Worm (Caenorhabditis elegans): ENCODE data around the gene K02E7.10.
"Not testable (repeated sequence)": the region's sequence is repeated elsewhere in the genome, so short reads cannot be mapped to it uniquely, and the experiment has no call there.

K02E7.10 gene

DNA sequence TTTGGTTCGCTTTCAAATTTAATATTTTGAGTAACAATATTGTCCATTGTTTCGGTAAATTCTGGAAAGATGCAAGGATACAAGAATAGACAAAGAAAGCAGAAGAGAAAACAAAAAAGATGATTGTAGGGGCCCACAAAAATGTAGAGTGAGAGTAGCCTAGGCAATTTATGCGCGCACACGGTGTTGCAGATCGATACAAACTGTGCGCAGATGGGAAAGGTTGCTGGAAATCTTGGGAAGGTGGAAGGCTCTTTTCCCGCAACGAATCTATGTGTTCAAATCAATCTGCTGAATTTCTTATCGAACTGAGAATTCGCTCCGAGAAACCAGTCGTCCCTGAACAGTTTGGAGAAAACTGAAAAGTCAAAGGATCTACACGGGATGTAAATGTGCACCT, 6.1 kb downstream of the K02E7.10 start, which contains the start of gene btb-10:
Gene btb-10, minus strand, starts transcription at position 101 of the 400 bp plus-strand sequence.
- not testable (repeated sequence) for TF ChIP-seq bed-3 (GFP tag; optimal IDR thresholded peaks at IDR 0.05); unc-62 (GFP tag; optimal IDR thresholded peaks at IDR 0.05); nhr-28 (tag; optimal IDR thresholded peaks at IDR 0.05)

DNA sequence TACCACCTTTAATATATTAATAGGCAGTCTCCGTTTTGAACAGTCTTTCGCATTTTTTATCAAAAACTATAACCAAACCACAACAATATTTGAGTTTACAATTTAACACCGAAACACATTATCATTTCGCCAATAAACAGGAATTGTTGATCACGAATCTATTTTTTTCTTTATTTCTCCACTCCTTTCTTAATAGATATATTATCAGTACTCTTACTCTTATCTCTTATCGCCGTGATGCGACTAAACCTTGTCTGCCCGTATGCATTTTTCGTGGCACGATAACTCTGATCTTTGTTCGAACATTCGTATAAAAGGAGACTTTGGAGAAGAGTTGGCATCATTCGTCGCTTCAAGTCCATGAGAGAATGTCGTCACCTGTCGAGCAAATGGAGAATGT, 10.0 kb downstream of the K02E7.10 start:
- TF ChIP-seq ztf-11 (tag; optimal IDR thresholded peaks at IDR 0.05) (no peak), nhr-2 (tag; optimal IDR thresholded peaks at IDR 0.05) (no peak), lin-13 (tag; optimal IDR thresholded peaks at IDR 0.05) (no peak), ceh-83 (GFP tag; optimal IDR thresholded peaks at IDR 0.05) (no peak), nhr-237 (tag; optimal IDR thresholded peaks at IDR 0.05) (no peak), mls-2 (tag; optimal IDR thresholded peaks at IDR 0.05) (no peak), elt-3 (tag; optimal IDR thresholded peaks at IDR 0.05) (no peak), zip-8 (tag; optimal IDR thresholded peaks at IDR 0.05) (no peak), flh-1 (GFP tag; optimal IDR thresholded peaks at IDR 0.05) (no peak)

DNA sequence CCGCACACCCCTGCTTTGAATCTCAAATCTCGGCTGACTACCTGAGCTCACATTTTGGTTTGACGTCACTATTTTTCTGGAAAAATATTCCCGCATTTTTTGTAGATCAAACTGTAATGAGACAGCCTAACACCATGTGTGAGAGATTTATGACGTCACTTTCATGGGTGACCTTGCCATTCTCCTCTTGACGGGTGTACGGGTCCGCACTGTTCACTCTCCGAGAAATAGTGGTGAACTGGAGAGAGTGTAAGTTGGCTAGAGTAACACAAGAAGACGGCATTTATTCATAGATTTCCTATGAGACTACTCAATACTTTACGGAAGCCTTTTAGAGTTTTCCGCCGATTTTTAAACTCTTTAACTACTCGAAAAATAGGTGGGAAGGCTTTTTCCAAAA, 12.1 kb downstream of the K02E7.10 start, which contains the start of gene K02E7.7:
Gene K02E7.7, plus strand, starts transcription at position 301 of the 400 bp plus-strand sequence.
- not testable (repeated sequence) for TF ChIP-seq elt-1 (tag; optimal IDR thresholded peaks at IDR 0.05; ENCODE audit: borderline replicate concordance, insufficient read depth); mls-2 (tag; optimal IDR thresholded peaks at IDR 0.05); ceh-39 (tag; optimal IDR thresholded peaks at IDR 0.05)

DNA sequence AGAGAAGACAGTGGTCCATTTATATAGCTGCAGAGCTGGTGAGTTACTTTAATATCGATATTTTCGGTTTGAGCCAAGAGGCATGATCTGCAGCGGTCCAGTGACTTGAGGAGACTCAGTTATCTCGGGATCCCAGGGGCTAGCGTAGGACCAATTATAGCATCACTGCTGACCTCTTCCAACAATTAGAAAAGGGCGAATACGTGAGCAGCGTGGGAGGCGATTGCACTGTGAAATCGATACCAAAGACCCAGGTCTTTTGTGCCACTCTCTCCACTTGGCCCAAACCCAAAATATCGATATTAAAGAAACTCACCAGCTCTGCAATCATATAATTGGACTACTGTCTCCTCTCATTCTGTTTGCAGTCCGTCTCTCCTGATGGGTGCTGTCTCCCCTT, 17.0 kb downstream of the K02E7.10 start, which contains the start of gene fbxb-40:
Gene fbxb-40, minus strand, starts transcription at position 101 of the 400 bp plus-strand sequence.
- TF ChIP-seq drap-1 (GFP tag; optimal IDR thresholded peaks at IDR 0.05) (no peak), zip-8 (tag; optimal IDR thresholded peaks at IDR 0.05) (no peak), hlh-1 (tag; optimal IDR thresholded peaks at IDR 0.05) (no peak), cnd-1 (tag; optimal IDR thresholded peaks at IDR 0.05) (no peak), unc-62 (GFP tag; optimal IDR thresholded peaks at IDR 0.05) (no peak)

DNA sequence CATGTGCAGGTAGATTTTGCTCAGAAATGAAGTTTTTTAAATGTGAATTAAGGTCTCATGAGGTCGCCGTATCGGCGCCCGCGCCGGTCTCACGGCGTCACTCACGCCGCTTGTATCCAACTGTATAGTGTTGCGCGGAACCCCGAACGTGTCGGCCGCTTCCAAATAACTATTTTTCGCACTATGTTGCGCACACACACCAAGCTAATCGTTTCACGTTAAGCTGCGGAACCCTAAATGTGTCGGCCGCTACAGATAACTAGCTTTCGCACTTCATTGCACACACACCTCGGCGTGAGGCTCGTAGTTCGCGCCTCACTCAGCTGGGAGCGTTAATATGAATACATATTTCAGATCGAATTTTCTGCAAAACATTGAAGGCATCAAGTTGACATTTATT, 19.9 kb downstream of the K02E7.10 start:
- TF ChIP-seq nhr-28 (tag; optimal IDR thresholded peaks at IDR 0.05) (no peak), lin-13 (tag; optimal IDR thresholded peaks at IDR 0.05) (no peak), M03D4.4 (tag; optimal IDR thresholded peaks at IDR 0.05) (no peak), bed-3 (GFP tag; optimal IDR thresholded peaks at IDR 0.05) (no peak), ceh-43 (GFP tag; optimal IDR thresholded peaks at IDR 0.05) (no peak), drap-1 (GFP tag; optimal IDR thresholded peaks at IDR 0.05) (no peak), zip-8 (tag; optimal IDR thresholded peaks at IDR 0.05) (no peak), mep-1 (tag; optimal IDR thresholded peaks at IDR 0.05) (no peak), mab-5 (tag; optimal IDR thresholded peaks at IDR 0.05) (no peak), nhr-2 (tag; optimal IDR thresholded peaks at IDR 0.05) (no peak)

DNA sequence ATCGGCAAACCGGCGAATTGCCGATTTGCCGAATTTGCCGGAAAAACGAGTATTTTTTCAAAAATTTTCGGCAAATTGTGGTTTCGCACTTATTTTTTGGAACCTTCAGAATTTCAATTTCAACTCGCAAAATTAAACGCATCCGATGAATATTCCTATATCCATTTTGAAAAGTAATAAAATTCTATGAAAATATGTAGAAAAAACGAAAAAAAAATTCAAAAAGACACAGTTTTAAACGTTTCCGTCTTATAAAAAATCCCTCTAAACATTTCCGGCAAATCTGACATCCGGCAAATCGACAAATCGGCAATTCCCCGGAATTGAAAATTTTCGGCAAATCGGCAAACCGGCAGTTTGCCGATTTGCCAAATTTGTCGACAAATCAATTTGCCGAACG, 21.1 kb downstream of the K02E7.10 start, which contains the start of gene str-148:
Gene str-148, plus strand, starts transcription at position 301 of the 400 bp plus-strand sequence.
- no peak for TF ChIP-seq zip-8 (tag; optimal IDR thresholded peaks at IDR 0.05)
- no peak for TF ChIP-seq nhr-2 (tag; optimal IDR thresholded peaks at IDR 0.05)
- TF ChIP-seq blmp-1 (tag; optimal IDR thresholded peaks at IDR 0.05), result no peak
- no peak for TF ChIP-seq snpc-4 (tag; optimal IDR thresholded peaks at IDR 0.05)
- no peak for TF ChIP-seq unc-39 (tag; optimal IDR thresholded peaks at IDR 0.05)
- TF ChIP-seq ces-1 (GFP tag; optimal IDR thresholded peaks at IDR 0.05), result no peak
- no peak for TF ChIP-seq drap-1 (GFP tag; optimal IDR thresholded peaks at IDR 0.05)
- no peak for TF ChIP-seq tbx-8 (GFP tag; optimal IDR thresholded peaks at IDR 0.05)
- no peak for TF ChIP-seq sptf-1 (tag; optimal IDR thresholded peaks at IDR 0.05)

DNA sequence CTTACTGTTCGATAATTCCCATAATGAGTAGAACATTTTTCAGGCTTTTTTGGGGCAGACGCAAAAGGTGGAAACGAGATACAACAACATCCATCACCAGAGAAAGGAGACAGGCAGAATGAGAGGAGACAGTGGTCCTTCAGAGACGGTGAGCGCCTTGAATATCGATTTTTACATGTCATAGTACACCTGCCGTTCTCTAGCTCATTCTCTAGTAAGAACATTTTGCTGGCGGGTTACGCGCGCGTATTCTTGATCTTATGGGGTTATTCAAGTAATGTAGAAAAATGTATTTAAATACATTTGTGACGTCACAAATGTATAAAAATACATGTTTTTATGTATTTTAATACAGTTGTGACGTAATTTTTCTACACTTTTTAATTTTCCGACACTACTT, 22.9 kb downstream of the K02E7.10 start, which contains the start of gene fbxb-45:
Gene fbxb-45, minus strand, starts transcription at position 101 of the 400 bp plus-strand sequence.
- peak; percentile 84 for TF ChIP-seq zip-8 (tag; optimal IDR thresholded peaks at IDR 0.05)
